Worm (Caenorhabditis elegans): ENCODE data around the gene nhx-5.

ce11 chrX:10555189-10555964 lies 21.4 kb upstream of the nhx-5 start, which contains the start of gene syd-2:
- no peak for TF ChIP-seq nhr-76 (tag; optimal IDR thresholded peaks at IDR 0.05)
- TF ChIP-seq snpc-4 (tag; optimal IDR thresholded peaks at IDR 0.05) = no peak
- peak; percentile 79 for TF ChIP-seq unc-62 (GFP tag; optimal IDR thresholded peaks at IDR 0.05)
- TF ChIP-seq lin-39 (tag; optimal IDR thresholded peaks at IDR 0.05) = peak; percentile 95
- TF ChIP-seq ZK546.5 (tag; optimal IDR thresholded peaks at IDR 0.05) = no peak
- peak; percentile 27 for TF ChIP-seq nhr-25 (tag; optimal IDR thresholded peaks at IDR 0.05)
- TF ChIP-seq ceh-82 (tag; optimal IDR thresholded peaks at IDR 0.05) = no peak
- no peak for TF ChIP-seq nhr-67 (tag; optimal IDR thresholded peaks at IDR 0.05)
- TF ChIP-seq egl-27 (tag; optimal IDR thresholded peaks at IDR 0.05) = peak; percentile 4
- TF ChIP-seq tbx-2 (tag; optimal IDR thresholded peaks at IDR 0.05) = peak; percentile 57
- no peak for TF ChIP-seq ztf-4 (tag; optimal IDR thresholded peaks at IDR 0.05)
